Worm (Caenorhabditis elegans) whole organism, young adult: ENCODE results near the gene nhr-26.

Source experiments
- B0019.2 ChIP-seq: fragments of 200-800 bp; sonication (Bioruptor generic); conservative IDR thresholded peaks from 2 replicates; pipeline ENCODE4 v1.3.6; 2022; ENCODE audit warnings: missing genetic modification reagents, missing genetic modification characterization, missing compliant biosample characterization
- B0035.1 ChIP-seq: sonication (generic microtip); optimal IDR thresholded peaks from 2 replicates; lab custom pipeline; 2016; ENCODE audit warnings: missing genetic modification characterization, mild to moderate bottlenecking, missing compliant biosample characterization, missing genotype, missing genetic modification reagents
- Y79H2A.3 ChIP-seq: fragments of 200-800 bp; sonication (Bioruptor generic); conservative IDR thresholded peaks from 2 replicates; pipeline ENCODE4 v1.3.6; 2022; ENCODE audit warnings: missing genetic modification reagents, missing genetic modification characterization, missing compliant biosample characterization
- Y95B8A.8 ChIP-seq: fragments of 200-800 bp; sonication (Bioruptor generic); IDR thresholded peaks from 2 replicates; pipeline ENCODE4 v1.3.6; 2022; ENCODE audit warnings: missing genetic modification reagents, missing genetic modification characterization, missing compliant biosample characterization
- atf-7 ChIP-seq: sonication (generic microtip); optimal IDR thresholded peaks from 2 replicates; lab custom pipeline; 2017; ENCODE audit warnings: mild to moderate bottlenecking, missing genetic modification characterization, missing compliant biosample characterization
- ccch-3 ChIP-seq: fragments of 200-800 bp; sonication (Bioruptor generic); optimal IDR thresholded peaks from 2 replicates; lab custom pipeline; 2018; ENCODE audit warnings: mild to moderate bottlenecking, missing genetic modification characterization, missing compliant biosample characterization
- cebp-2 ChIP-seq: fragments of 200-800 bp; sonication (Bioruptor generic); IDR thresholded peaks from 2 replicates; pipeline ENCODE4 v1.3.6; 2022; ENCODE audit warnings: missing genetic modification characterization, missing compliant biosample characterization
- ceh-100 ChIP-seq: fragments of 200-800 bp; sonication (Bioruptor generic); IDR thresholded peaks from 2 replicates; pipeline ENCODE4 v1.3.6; 2022; ENCODE audit warnings: missing genetic modification reagents, missing genetic modification characterization, missing compliant biosample characterization
- ceh-27 ChIP-seq: fragments of 200-800 bp; sonication (Bioruptor generic); optimal IDR thresholded peaks from 2 replicates; lab custom pipeline; 2018; ENCODE audit warnings: mild to moderate bottlenecking, missing genetic modification characterization, moderate library complexity, missing compliant biosample characterization
- ceh-40 ChIP-seq: fragments of 200-800 bp; sonication (Bioruptor generic); IDR thresholded peaks from 2 replicates; pipeline ENCODE4 v1.3.6; 2022; ENCODE audit warnings: missing genetic modification characterization, missing compliant biosample characterization
- dpff-1 ChIP-seq: sonication (generic microtip); optimal IDR thresholded peaks from 2 replicates; lab custom pipeline; 2017; ENCODE audit warnings: mild to moderate bottlenecking, missing genetic modification characterization, missing compliant biosample characterization
- egl-18 ChIP-seq: fragments of 200-800 bp; sonication (Bioruptor generic); IDR thresholded peaks from 2 replicates; pipeline ENCODE4 v1.3.6; 2022; ENCODE audit warnings: missing genetic modification reagents, missing genetic modification characterization, missing compliant biosample characterization
- fkh-3 ChIP-seq: sonication (generic microtip); optimal IDR thresholded peaks from 2 replicates; lab custom pipeline; 2016; ENCODE audit warnings: mild to moderate bottlenecking, missing genetic modification characterization, missing compliant biosample characterization
- hlh-12 ChIP-seq: sonication (generic microtip); optimal IDR thresholded peaks from 2 replicates; lab custom pipeline; 2016; ENCODE audit warnings: missing genetic modification characterization, missing compliant biosample characterization
- hrde-1 ChIP-seq: sonication (generic microtip); optimal IDR thresholded peaks from 2 replicates; lab custom pipeline; 2016; ENCODE audit warnings: missing genetic modification characterization, mild to moderate bottlenecking, missing compliant biosample characterization, moderate library complexity, missing genotype, missing genetic modification reagents, borderline replicate concordance
- lin-26 ChIP-seq: fragments of 200-800 bp; sonication (Bioruptor generic); IDR thresholded peaks from 2 replicates; pipeline ENCODE4 v1.3.6; 2022; ENCODE audit warnings: missing genetic modification reagents, missing genetic modification characterization, missing compliant biosample characterization
- lin-54 ChIP-seq: fragments of 200-800 bp; sonication (Bioruptor generic); optimal IDR thresholded peaks from 2 replicates; lab custom pipeline; 2018; ENCODE audit warnings: mild to moderate bottlenecking, missing genetic modification characterization, missing compliant biosample characterization
- lir-1 ChIP-seq: fragments of 200-800 bp; sonication (Bioruptor generic); conservative IDR thresholded peaks from 2 replicates; pipeline ENCODE4 v1.3.6; 2022; ENCODE audit warnings: missing genetic modification reagents, missing genetic modification characterization, missing compliant biosample characterization
- madf-3 ChIP-seq: fragments of 200-800 bp; sonication (Bioruptor generic); IDR thresholded peaks from 2 replicates; pipeline ENCODE4 v1.3.6; 2022; ENCODE audit warnings: missing genetic modification reagents, missing genetic modification characterization, missing compliant biosample characterization
- madf-6 ChIP-seq: fragments of 200-800 bp; sonication (Bioruptor generic); IDR thresholded peaks from 2 replicates; pipeline ENCODE4 v1.3.6; 2022; ENCODE audit warnings: missing genetic modification reagents, missing genetic modification characterization, missing compliant biosample characterization
- madf-8 ChIP-seq: fragments of 200-800 bp; sonication (Bioruptor generic); conservative IDR thresholded peaks from 2 replicates; pipeline ENCODE4 v1.3.6; 2022; ENCODE audit warnings: missing genetic modification reagents, missing genetic modification characterization, missing compliant biosample characterization
- mel-28 ChIP-seq: sonication (generic microtip); optimal IDR thresholded peaks from 2 replicates; lab custom pipeline; 2016; ENCODE audit warnings: borderline replicate concordance, mild to moderate bottlenecking, missing genetic modification characterization, missing compliant biosample characterization
- nhr-179 ChIP-seq: sonication (generic microtip); optimal IDR thresholded peaks from 2 replicates; lab custom pipeline; 2016; ENCODE audit warnings: mild to moderate bottlenecking, missing genetic modification characterization, missing compliant biosample characterization
- pha-4 ChIP-seq: fragments of 150-350 bp; sonication (generic microtip); optimal IDR thresholded peaks from 2 replicates; lab custom pipeline; 2014; ENCODE audit warnings: missing biosample characterization, missing genetic modification reagents, missing genetic modification characterization
- rec-8 ChIP-seq, 2 experiments: sonication (generic microtip); optimal IDR thresholded peaks; 2 replicates each; lab custom pipeline; 2016; ENCODE audit warnings: mild to moderate bottlenecking in 2 of 2, missing genetic modification characterization in 2 of 2, missing genetic modification reagents in 2 of 2, missing genotype in 2 of 2, missing biosample characterization in 1 of 2, missing compliant biosample characterization in 1 of 2, moderate library complexity in 1 of 2
- sea-2 ChIP-seq: fragments of 200-800 bp; sonication (Bioruptor generic); IDR thresholded peaks from 2 replicates; pipeline ENCODE4 v1.3.6; 2022; ENCODE audit warnings: missing genetic modification characterization, missing compliant biosample characterization
- snpc-1.3 ChIP-seq: sonication (generic microtip); optimal IDR thresholded peaks from 2 replicates; lab custom pipeline; 2017; ENCODE audit warnings: missing genetic modification characterization, mild to moderate bottlenecking, missing compliant biosample characterization, antibody characterized with exemption, moderate library complexity, missing genotype, missing genetic modification reagents; ENCODE audit not compliant: insufficient read depth
- tbp1 ChIP-seq: fragments of 200-800 bp; sonication (Bioruptor generic); optimal IDR thresholded peaks from 2 replicates; lab custom pipeline; 2018; ENCODE audit warnings: mild to moderate bottlenecking, missing genetic modification characterization, missing compliant biosample characterization
- unc-62 ChIP-seq: fragments of 150-350 bp; optimal IDR thresholded peaks from 2 replicates; lab custom pipeline; 2014; ENCODE audit warnings: missing biosample characterization, missing genetic modification reagents, missing genetic modification characterization
- ztf-26 ChIP-seq: sonication (generic microtip); optimal IDR thresholded peaks from 2 replicates; lab custom pipeline; 2017; ENCODE audit warnings: missing genetic modification characterization, missing compliant biosample characterization
- ztf-6 ChIP-seq: fragments of 200-800 bp; sonication (Bioruptor generic); IDR thresholded peaks from 2 replicates; pipeline ENCODE4 v1.3.6; 2022; ENCODE audit warnings: missing genetic modification reagents, missing genetic modification characterization, missing compliant biosample characterization

Gene nhr-26

DNA sequence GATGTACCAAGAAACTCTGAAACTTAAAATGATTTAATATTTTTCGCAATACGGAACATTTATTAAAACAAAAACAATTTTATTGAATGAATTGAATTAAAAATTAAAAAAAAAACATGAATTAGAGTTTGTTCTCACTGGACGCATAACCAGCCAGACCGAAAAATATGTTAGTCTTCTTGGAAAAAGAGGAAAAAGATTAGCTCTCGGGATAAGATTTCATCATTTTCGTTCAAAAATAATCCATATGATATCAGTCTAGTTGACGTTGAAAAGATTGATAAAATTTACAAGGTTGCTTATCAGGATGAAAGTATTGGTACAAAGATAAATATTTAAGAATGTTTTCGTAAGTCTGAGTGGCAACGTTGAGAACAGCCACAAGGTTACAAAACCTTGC, at the start of gene nhr-26:
Gene nhr-26 (minus strand): TSS at position 10 of the 400 bp plus-strand sequence.
- no peak for TF ChIP-seq lir-1 (GFP tag; lab: Robert Waterston, UW)

DNA sequence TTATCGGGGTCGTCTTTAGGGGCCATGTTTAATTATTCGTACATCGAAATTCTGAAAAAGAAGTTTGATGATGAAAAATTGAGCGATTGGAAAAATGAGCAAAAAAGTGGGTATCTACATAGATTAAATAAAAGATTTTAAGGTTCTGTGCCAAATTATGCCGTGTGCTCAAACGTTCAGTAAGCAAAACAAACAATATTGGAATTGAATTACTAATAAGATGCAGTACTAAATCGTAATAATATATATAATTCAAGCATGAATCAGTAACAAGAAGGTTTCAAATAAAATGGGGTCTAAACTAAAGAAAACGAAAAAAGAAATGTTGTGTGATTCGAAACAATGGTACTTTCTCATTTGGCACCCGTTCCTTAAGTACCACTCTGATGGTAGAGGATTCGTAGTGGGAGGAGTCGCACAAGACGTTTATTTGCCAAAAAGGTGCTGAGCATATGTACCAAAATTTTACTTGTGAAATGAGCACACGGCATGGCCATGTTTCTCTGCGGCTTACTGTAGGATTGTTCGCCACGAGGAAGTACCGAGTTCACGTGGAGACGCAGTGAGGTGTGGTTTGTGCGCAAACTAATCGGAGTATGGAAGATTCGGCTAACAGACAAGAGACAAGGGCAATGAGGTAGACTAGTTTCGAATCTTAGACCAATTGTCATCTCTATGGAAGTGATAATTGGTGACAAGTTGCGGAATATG, 49.4 kb upstream of the nhr-26 start, which contains the start of gene pgp-14:
Gene pgp-14 (minus strand): TSS at position 51 of the 711 bp plus-strand sequence.
- TF ChIP-seq Y79H2A.3 (GFP tag; lab: Robert Waterston, UW) (no peak), tbp1 (GFP tag; lab: Kevin White, UChicago) (no peak), sea-2 (GFP tag; lab: Robert Waterston, UW) (no peak), lin-26 (GFP tag; lab: Robert Waterston, UW) (no peak), mel-28 (no peak), madf-3 (GFP tag; lab: Robert Waterston, UW) (no peak)

DNA sequence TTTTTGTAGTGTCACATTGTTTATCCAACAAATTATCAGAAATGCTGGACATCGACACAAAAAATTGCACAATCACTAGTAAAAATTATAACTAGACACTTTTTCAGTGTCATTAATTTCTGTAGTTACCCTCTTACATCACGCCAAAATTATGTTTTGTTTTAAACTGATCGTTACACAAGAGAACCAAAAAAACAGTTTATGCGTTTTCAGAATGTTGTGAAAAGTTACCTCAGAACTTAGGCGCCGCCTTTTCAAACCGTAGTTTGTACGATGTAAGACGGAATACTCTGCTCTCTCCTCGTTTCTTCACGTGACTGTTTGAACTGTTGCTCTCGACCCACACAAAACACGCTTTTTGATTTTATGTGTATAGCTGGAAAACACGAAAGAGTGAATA, 38.2 kb upstream of the nhr-26 start, which contains the start of gene pgp-13:
Gene pgp-13 (plus strand): TSS at position 301 of the 400 bp plus-strand sequence.
- TF ChIP-seq B0035.1 (tag; lab: Kevin White, UChicago), result no peak
- no peak for TF ChIP-seq fkh-3 (tag; lab: Kevin White, UChicago)
- TF ChIP-seq unc-62 (GFP tag; lab: Kevin White, UChicago), result no peak
- TF ChIP-seq dpff-1 (tag; lab: Kevin White, UChicago), result no peak
- TF ChIP-seq lin-54 (GFP tag; lab: Kevin White, UChicago), result no peak
- no peak for TF ChIP-seq nhr-179 (tag; lab: Kevin White, UChicago)
- TF ChIP-seq ceh-27 (GFP tag; lab: Kevin White, UChicago), result no peak
- TF ChIP-seq Y79H2A.3 (GFP tag; lab: Robert Waterston, UW), result no peak
- no peak for TF ChIP-seq hrde-1 (tag; lab: Kevin White, UChicago)

DNA sequence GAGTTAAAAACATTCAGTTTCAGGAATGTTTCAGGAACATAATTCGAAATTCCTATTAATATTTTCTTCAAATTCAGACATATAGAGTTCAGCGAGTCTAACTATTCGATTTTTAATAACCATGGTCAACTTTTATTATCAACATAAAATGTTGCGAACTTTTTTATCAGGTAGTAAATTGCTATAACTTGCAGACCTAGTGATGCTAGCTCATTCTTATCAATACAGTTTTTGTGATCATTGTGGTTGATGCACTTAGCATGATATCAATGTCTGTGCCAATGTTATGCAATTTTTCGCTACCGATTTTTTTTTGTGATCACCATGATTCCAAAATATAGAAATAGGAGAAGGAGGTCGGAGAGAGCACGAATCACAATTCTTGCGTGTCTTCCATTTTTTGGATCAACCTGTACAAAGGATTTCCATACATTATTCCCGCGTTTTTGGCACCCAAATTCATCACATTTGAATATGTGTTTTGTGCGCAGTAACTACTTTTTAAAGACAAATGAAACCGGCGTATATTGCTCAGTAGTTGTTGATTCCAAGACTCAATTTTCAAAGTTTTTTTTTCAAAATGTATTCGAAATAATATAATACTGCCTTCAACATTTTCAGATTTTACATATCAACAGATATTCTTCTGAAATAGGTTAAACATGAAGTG, 31.1 kb upstream of the nhr-26 start, which contains the start of gene pgp-12:
Gene pgp-12 (plus strand): TSS at position 620 of the 670 bp plus-strand sequence.
- TF ChIP-seq ccch-3 (GFP tag; lab: Kevin White, UChicago), result no peak
- TF ChIP-seq cebp-2, result no peak
- TF ChIP-seq madf-3 (GFP tag; lab: Robert Waterston, UW), result no peak
- TF ChIP-seq hlh-12, result no peak
- TF ChIP-seq Y95B8A.8, result no peak
- TF ChIP-seq B0019.2, result no peak
- TF ChIP-seq Y79H2A.3 (GFP tag; lab: Robert Waterston, UW), result no peak
- TF ChIP-seq pha-4, result no peak
- no peak for TF ChIP-seq madf-6 (GFP tag; lab: Robert Waterston, UW)
- no peak for TF ChIP-seq snpc-1.3 (tag; lab: Kevin White, UChicago)
- TF ChIP-seq rec-8 (tag; optimal IDR thresholded peaks at IDR 0.05; lab: Kevin White, UChicago), result no peak
- TF ChIP-seq atf-7 (tag; lab: Kevin White, UChicago), result no peak
- no peak for TF ChIP-seq egl-18 (GFP tag; lab: Robert Waterston, UW)
- TF ChIP-seq ceh-100, result no peak
- TF ChIP-seq ztf-6 (GFP tag; lab: Robert Waterston, UW), result no peak
- TF ChIP-seq madf-8, result no peak
- no peak for TF ChIP-seq ztf-26 (tag; lab: Kevin White, UChicago)
- no peak for TF ChIP-seq ceh-40
- TF ChIP-seq, all 124 proteins: peak for 0
